Fruit fly (Drosophila melanogaster): ENCODE measurements around the gene CG3437.
A peak's percentile ranks its signal among the peaks of the same experiment; 100 is the strongest.

Gene CG3437

dm6 chr3L:9410754-9411423 is 46.6 kb downstream of the CG3437 start, which contains the start of the genes CG4022 and Cpsf5 (continued):
- TF ChIP-seq mld (GFP tag; IDR thresholded peaks at IDR 0.05; ENCODE audit: partially characterized antibody) = no peak
- peak; percentile 77 for TF ChIP-seq CG2889 (GFP tag; IDR thresholded peaks at IDR 0.05)
- peak; percentile 95 for TF ChIP-seq row (GFP tag; IDR thresholded peaks at IDR 0.05)
- no peak for TF ChIP-seq CG3726 (GFP tag; IDR thresholded peaks at IDR 0.05)
- peak; percentile 51 for TF ChIP-seq pnt (GFP tag; optimal IDR thresholded peaks at IDR 0.05)
- TF ChIP-seq Fer2 (tag; optimal IDR thresholded peaks at IDR 0.05) = peak; percentile 67
- TF ChIP-seq cad (GFP tag; optimal IDR thresholded peaks at IDR 0.05) = no peak
- peak; percentile 91 for TF ChIP-seq CG32532 (GFP tag; IDR thresholded peaks at IDR 0.05)
- TF ChIP-seq GATAe (GFP tag; conservative IDR thresholded peaks at IDR 0.05) = no peak
- peak; percentile 78 for TF ChIP-seq CG4328 (GFP tag; optimal IDR thresholded peaks at IDR 0.05)
- TF ChIP-seq CG3281 (GFP tag; optimal IDR thresholded peaks at IDR 0.05) = peak; percentile 79
- TF ChIP-seq CG7372 (GFP tag; IDR thresholded peaks at IDR 0.05) = peak; percentile 84
- peak; percentile 53 for TF ChIP-seq Dip3 (GFP tag; optimal IDR thresholded peaks at IDR 0.05)
- TF ChIP-seq HHEX (GFP tag; optimal IDR thresholded peaks at IDR 0.05) = peak; percentile 69
- TF ChIP-seq CG7963 (GFP tag; IDR thresholded peaks at IDR 0.05; ENCODE audit: partially characterized antibody) = no peak
- TF ChIP-seq Bdp1 (GFP tag; optimal IDR thresholded peaks at IDR 0.05) = peak; percentile 67
- peak; percentile 98 for TF ChIP-seq CG7928 (GFP tag; optimal IDR thresholded peaks at IDR 0.05)
- TF ChIP-seq bcd (GFP tag; optimal IDR thresholded peaks at IDR 0.05) = peak; percentile 73
- TF ChIP-seq h (optimal IDR thresholded peaks at IDR 0.05) = no peak
- TF ChIP-seq CG16815 (GFP tag; optimal IDR thresholded peaks at IDR 0.05) = peak; percentile 70
- peak; percentile 93 for TF ChIP-seq Dbx (GFP tag; IDR thresholded peaks at IDR 0.05)
- no peak for TF ChIP-seq ato (GFP tag; IDR thresholded peaks at IDR 0.05; ENCODE audit: partially characterized antibody)
- no peak for TF ChIP-seq nerfin-2 (GFP tag; IDR thresholded peaks at IDR 0.05; ENCODE audit: partially characterized antibody)
- peak; percentile 34 for TF ChIP-seq Side (GFP tag; optimal IDR thresholded peaks at IDR 0.05)
- no peak for TF ChIP-seq ash1 (GFP tag; optimal IDR thresholded peaks at IDR 0.05)
- peak; percentile 87 for TF ChIP-seq CG13775 (GFP tag; optimal IDR thresholded peaks at IDR 0.05)
- TF ChIP-seq nmo (GFP tag; optimal IDR thresholded peaks at IDR 0.05) = peak; percentile 91
- TF ChIP-seq pita (GFP tag; optimal IDR thresholded peaks at IDR 0.05) = no peak
- peak; percentile 44 for TF ChIP-seq Hmx (GFP tag; optimal IDR thresholded peaks at IDR 0.05)
- TF ChIP-seq otp (GFP tag; IDR thresholded peaks at IDR 0.05) = peak; percentile 74; the same call in 1 of the 3 replicates
- TF ChIP-seq CG9609 (GFP tag; optimal IDR thresholded peaks at IDR 0.05) = peak; percentile 50
- TF ChIP-seq CG17829 (tag; optimal IDR thresholded peaks at IDR 0.05) = peak; percentile 91
- peak; percentile 84 for TF ChIP-seq sqz (GFP tag; optimal IDR thresholded peaks at IDR 0.05)
- TF ChIP-seq TFAM (GFP tag; optimal IDR thresholded peaks at IDR 0.05) = no peak
- TF ChIP-seq CG18599 (GFP tag; optimal IDR thresholded peaks at IDR 0.05) = peak; percentile 88
- TF ChIP-seq knrl (GFP tag; IDR thresholded peaks at IDR 0.05; ENCODE audit: partially characterized antibody) = peak; percentile 61
- TF ChIP-seq kah (GFP tag; optimal IDR thresholded peaks at IDR 0.05) = peak; percentile 22
- TF ChIP-seq CG11695 (GFP tag; IDR thresholded peaks at IDR 0.05) = peak; percentile 73
- peak; percentile 82 for TF ChIP-seq pzg (GFP tag; optimal IDR thresholded peaks at IDR 0.05)
- no peak for TF ChIP-seq z (GFP tag; IDR thresholded peaks at IDR 0.05)
- peak; percentile 60 for TF ChIP-seq Deaf1 (tag; optimal IDR thresholded peaks at IDR 0.05)
